Fruit fly (Drosophila melanogaster) whole organism, embryonic: Measurements from ENCODE around the gene Ir94d.
A peak's percentile ranks its signal among the peaks of the same experiment; 100 is the strongest.

ENCODE experiments used
- Adf1 ChIP-seq: fragments of 200-800 bp; sonication (Bioruptor generic); IDR thresholded peaks from 2 replicates; pipeline ENCODE4 v1.3.6; 2022; ENCODE audit warnings: missing biosample characterization, missing genetic modification characterization
- Asciz ChIP-seq: fragments of 200-800 bp; sonication (Bioruptor generic); optimal IDR thresholded peaks from 2 replicates; lab custom pipeline; 2017; ENCODE audit warnings: missing biosample characterization, mild to moderate bottlenecking, missing genetic modification characterization, missing genetic modification reagents
- Atf3 ChIP-seq: fragments of 200-800 bp; sonication (Bioruptor generic); optimal IDR thresholded peaks from 3 replicates; lab custom pipeline; 2016; ENCODE audit warnings: missing biosample characterization, missing genetic modification characterization
- B-H1 ChIP-seq: fragments of 200-800 bp; sonication (Bioruptor generic); IDR thresholded peaks from 3 replicates; pipeline ENCODE4 v1.3.6; 2022; ENCODE audit warnings: missing biosample characterization, missing genetic modification characterization
- Bdp1 ChIP-seq: fragments of 200-800 bp; sonication (Bioruptor generic); optimal IDR thresholded peaks from 3 replicates; lab custom pipeline; 2016; ENCODE audit warnings: missing biosample characterization, missing genetic modification characterization
- CG10147 ChIP-seq: fragments of 200-800 bp; sonication (Bioruptor generic); optimal IDR thresholded peaks from 2 replicates; lab custom pipeline; 2019; ENCODE audit warnings: missing biosample characterization, mild to moderate bottlenecking, missing genetic modification characterization, moderate library complexity
- CG10654 ChIP-seq: fragments of 200-800 bp; sonication (Bioruptor generic); optimal IDR thresholded peaks from 2 replicates; lab custom pipeline; 2016; ENCODE audit warnings: missing biosample characterization, missing genetic modification characterization
- CG12071 ChIP-seq: fragments of 200-800 bp; sonication (Bioruptor generic); optimal IDR thresholded peaks from 3 replicates; lab custom pipeline; 2018; ENCODE audit warnings: missing biosample characterization, mild to moderate bottlenecking, missing genetic modification characterization
- CG12744 ChIP-seq: fragments of 200-800 bp; sonication (Bioruptor generic); optimal IDR thresholded peaks from 2 replicates; lab custom pipeline; 2016; ENCODE audit warnings: missing biosample characterization, missing genetic modification characterization
- CG14667 ChIP-seq: fragments of 200-800 bp; sonication (Bioruptor generic); IDR thresholded peaks from 2 replicates; pipeline ENCODE4 v1.3.6; 2022; ENCODE audit warnings: missing biosample characterization, missing genetic modification characterization
- CG15011 ChIP-seq: fragments of 200-800 bp; sonication (Bioruptor generic); optimal IDR thresholded peaks from 3 replicates; lab custom pipeline; 2018; ENCODE audit warnings: missing biosample characterization, mild to moderate bottlenecking, missing genetic modification characterization
- CG15696 ChIP-seq: fragments of 200-800 bp; sonication (Bioruptor generic); optimal IDR thresholded peaks from 2 replicates; lab custom pipeline; 2019; ENCODE audit warnings: missing biosample characterization, mild to moderate bottlenecking, missing genetic modification characterization, moderate library complexity
- CG1602 ChIP-seq: fragments of 200-800 bp; sonication (Bioruptor generic); optimal IDR thresholded peaks from 3 replicates; lab custom pipeline; 2016; ENCODE audit warnings: missing biosample characterization, missing genetic modification characterization
- CG16813 ChIP-seq: fragments of 200-800 bp; sonication (Bioruptor generic); IDR thresholded peaks from 3 replicates; pipeline ENCODE4 v1.3.6; 2022; ENCODE audit warnings: missing biosample characterization, missing genetic modification characterization; ENCODE audit not compliant: partially characterized antibody
- CG2678 ChIP-seq: fragments of 200-800 bp; sonication (Bioruptor generic); optimal IDR thresholded peaks from 3 replicates; lab custom pipeline; 2019; ENCODE audit warnings: missing biosample characterization, mild to moderate bottlenecking, missing genetic modification characterization, moderate library complexity
- CG3163 ChIP-seq: fragments of 200-800 bp; sonication (Bioruptor generic); optimal IDR thresholded peaks from 3 replicates; lab custom pipeline; 2016; ENCODE audit warnings: missing biosample characterization, missing genetic modification characterization
- CG34422 ChIP-seq: fragments of 200-800 bp; sonication (Bioruptor generic); IDR thresholded peaks from 3 replicates; pipeline ENCODE4 v1.3.6; 2022; ENCODE audit warnings: missing biosample characterization, missing genetic modification characterization
- CG4328 ChIP-seq: fragments of 200-800 bp; sonication (Bioruptor generic); optimal IDR thresholded peaks from 3 replicates; lab custom pipeline; 2017; ENCODE audit warnings: missing biosample characterization, missing genetic modification reagents, missing genetic modification characterization
- CG6854 ChIP-seq: fragments of 200-800 bp; sonication (Bioruptor generic); optimal IDR thresholded peaks from 3 replicates; lab custom pipeline; 2017; ENCODE audit warnings: missing biosample characterization, mild to moderate bottlenecking, missing genetic modification characterization
- CG7357 ChIP-seq: fragments of 200-800 bp; sonication (Bioruptor generic); IDR thresholded peaks from 3 replicates; pipeline ENCODE4 v1.3.6; 2022; ENCODE audit warnings: missing biosample characterization, missing genetic modification characterization
- CG7745 ChIP-seq: fragments of 200-800 bp; sonication (Bioruptor generic); optimal IDR thresholded peaks from 2 replicates; lab custom pipeline; 2018; ENCODE audit warnings: missing biosample characterization, mild to moderate bottlenecking, missing genetic modification characterization, moderate library complexity
- CG7839 ChIP-seq: fragments of 200-800 bp; sonication (Bioruptor generic); optimal IDR thresholded peaks from 3 replicates; lab custom pipeline; 2018; ENCODE audit warnings: missing biosample characterization, mild to moderate bottlenecking, missing genetic modification characterization, moderate library complexity
- CG8924 ChIP-seq: fragments of 200-800 bp; optimal IDR thresholded peaks from 3 replicates; lab custom pipeline; 2019; ENCODE audit warnings: missing biosample characterization, mild to moderate bottlenecking, missing genetic modification characterization, moderate library complexity
- CrebB ChIP-seq: fragments of 200-800 bp; sonication (Bioruptor generic); optimal IDR thresholded peaks from 3 replicates; lab custom pipeline; 2018; ENCODE audit warnings: missing biosample characterization, mild to moderate bottlenecking, missing genetic modification characterization
- D19A ChIP-seq: fragments of 200-800 bp; optimal IDR thresholded peaks from 3 replicates; lab custom pipeline; 2019; ENCODE audit warnings: missing biosample characterization, mild to moderate bottlenecking, missing genetic modification characterization, moderate library complexity
- Doc3 ChIP-seq: fragments of 200-800 bp; sonication (Bioruptor generic); IDR thresholded peaks from 3 replicates; pipeline ENCODE4 v1.3.6; 2022; ENCODE audit warnings: missing biosample characterization, missing genetic modification characterization; ENCODE audit not compliant: partially characterized antibody
- Elba2 ChIP-seq: fragments of 200-800 bp; sonication (Bioruptor generic); optimal IDR thresholded peaks from 3 replicates; lab custom pipeline; 2016; ENCODE audit warnings: missing biosample characterization, missing genetic modification characterization
- HLH4C ChIP-seq: fragments of 200-800 bp; sonication (Bioruptor generic); IDR thresholded peaks from 3 replicates; pipeline ENCODE4 v1.3.6; 2022; ENCODE audit warnings: missing biosample characterization, missing genetic modification characterization; ENCODE audit not compliant: partially characterized antibody
- HmgD ChIP-seq: fragments of 200-800 bp; sonication (Bioruptor generic); optimal IDR thresholded peaks from 3 replicates; lab custom pipeline; 2016; ENCODE audit warnings: missing biosample characterization, missing genetic modification characterization
- MTF-1 ChIP-seq: fragments of 200-800 bp; sonication (Bioruptor generic); optimal IDR thresholded peaks from 2 replicates; lab custom pipeline; 2018; ENCODE audit warnings: missing biosample characterization, mild to moderate bottlenecking, missing genetic modification characterization, borderline replicate concordance
- Mrtf ChIP-seq: fragments of 200-800 bp; sonication (Bioruptor generic); IDR thresholded peaks from 3 replicates; pipeline ENCODE4 v1.3.6; 2022; ENCODE audit warnings: missing biosample characterization, missing genetic modification characterization
- ac ChIP-seq: fragments of 200-800 bp; sonication (Bioruptor generic); optimal IDR thresholded peaks from 3 replicates; lab custom pipeline; 2017; ENCODE audit warnings: missing biosample characterization, mild to moderate bottlenecking, missing genetic modification characterization
- ci ChIP-seq: fragments of 200-800 bp; sonication (Bioruptor generic); IDR thresholded peaks from 3 replicates; pipeline ENCODE4 v1.3.6; 2022; ENCODE audit warnings: missing biosample characterization, missing genetic modification characterization
- cwo ChIP-seq: fragments of 200-800 bp; sonication (Bioruptor generic); optimal IDR thresholded peaks from 3 replicates; lab custom pipeline; 2017; ENCODE audit warnings: missing biosample characterization, missing genetic modification characterization, mild to moderate bottlenecking, moderate library complexity, missing genetic modification reagents
- dm ChIP-seq: fragments of 200-800 bp; sonication (Bioruptor generic); optimal IDR thresholded peaks from 3 replicates; lab custom pipeline; 2016; ENCODE audit warnings: missing biosample characterization, missing genetic modification characterization
- dysf ChIP-seq: fragments of 200-800 bp; sonication (Bioruptor generic); IDR thresholded peaks from 3 replicates; pipeline ENCODE4 v1.3.6; 2022; ENCODE audit warnings: missing biosample characterization, missing genetic modification characterization
- esg ChIP-seq: fragments of 200-800 bp; sonication (Bioruptor generic); conservative IDR thresholded peaks from 2 replicates; pipeline ENCODE4 v1.3.6; 2022; ENCODE audit warnings: missing biosample characterization, missing genetic modification characterization
- fd64A ChIP-seq: fragments of 200-800 bp; sonication (Bioruptor generic); optimal IDR thresholded peaks from 3 replicates; lab custom pipeline; 2018; ENCODE audit warnings: missing biosample characterization, mild to moderate bottlenecking, missing genetic modification characterization
- gce ChIP-seq: fragments of 200-800 bp; sonication (Bioruptor generic); IDR thresholded peaks from 3 replicates; pipeline ENCODE4 v1.3.6; 2022; ENCODE audit warnings: missing biosample characterization, missing genetic modification characterization
- h ChIP-seq: fragments of >200 bp; optimal IDR thresholded peaks from 2 replicates; lab custom pipeline; 2017
- ham ChIP-seq: fragments of 200-800 bp; sonication (Bioruptor generic); IDR thresholded peaks from 2 replicates; pipeline ENCODE4 v1.3.6; 2022; ENCODE audit warnings: missing biosample characterization, missing genetic modification characterization
- luna ChIP-seq: fragments of 200-800 bp; sonication (Bioruptor generic); optimal IDR thresholded peaks from 2 replicates; lab custom pipeline; 2016; ENCODE audit warnings: missing biosample characterization, missing genetic modification characterization
- mirr ChIP-seq: fragments of 200-800 bp; sonication (Bioruptor generic); optimal IDR thresholded peaks from 3 replicates; lab custom pipeline; 2018; ENCODE audit warnings: missing biosample characterization, mild to moderate bottlenecking, missing genetic modification characterization
- oc ChIP-seq: fragments of 200-800 bp; sonication (Bioruptor generic); optimal IDR thresholded peaks from 2 replicates; lab custom pipeline; 2018; ENCODE audit warnings: missing biosample characterization, mild to moderate bottlenecking, missing genetic modification characterization, moderate library complexity
- onecut ChIP-seq: fragments of 200-800 bp; sonication (Bioruptor generic); IDR thresholded peaks from 2 replicates; pipeline ENCODE4 v1.3.6; 2022; ENCODE audit warnings: missing biosample characterization, missing genetic modification characterization
- pfk ChIP-seq: fragments of 200-800 bp; sonication (Bioruptor generic); optimal IDR thresholded peaks from 2 replicates; lab custom pipeline; 2018; ENCODE audit warnings: missing biosample characterization, mild to moderate bottlenecking, missing genetic modification characterization, moderate library complexity
- pho ChIP-seq: fragments of 200-800 bp; sonication (Bioruptor generic); optimal IDR thresholded peaks from 2 replicates; lab custom pipeline; 2016; ENCODE audit warnings: missing biosample characterization, missing genetic modification characterization
- pzg ChIP-seq: fragments of 200-800 bp; sonication (Bioruptor generic); optimal IDR thresholded peaks from 3 replicates; lab custom pipeline; 2018; ENCODE audit warnings: missing biosample characterization, mild to moderate bottlenecking, missing genetic modification characterization, moderate library complexity
- ro ChIP-seq: fragments of 200-800 bp; sonication (Bioruptor generic); IDR thresholded peaks from 2 replicates; pipeline ENCODE4 v1.3.6; 2022; ENCODE audit warnings: missing biosample characterization, missing genetic modification characterization
- salm ChIP-seq: fragments of 200-800 bp; sonication (Bioruptor generic); optimal IDR thresholded peaks from 2 replicates; lab custom pipeline; 2018; ENCODE audit warnings: missing biosample characterization, mild to moderate bottlenecking, missing genetic modification characterization
- zf30C ChIP-seq: fragments of 200-800 bp; sonication (Bioruptor generic); optimal IDR thresholded peaks from 3 replicates; lab custom pipeline; 2018; ENCODE audit warnings: missing biosample characterization, mild to moderate bottlenecking, missing genetic modification characterization

The Ir94d gene

DNA sequence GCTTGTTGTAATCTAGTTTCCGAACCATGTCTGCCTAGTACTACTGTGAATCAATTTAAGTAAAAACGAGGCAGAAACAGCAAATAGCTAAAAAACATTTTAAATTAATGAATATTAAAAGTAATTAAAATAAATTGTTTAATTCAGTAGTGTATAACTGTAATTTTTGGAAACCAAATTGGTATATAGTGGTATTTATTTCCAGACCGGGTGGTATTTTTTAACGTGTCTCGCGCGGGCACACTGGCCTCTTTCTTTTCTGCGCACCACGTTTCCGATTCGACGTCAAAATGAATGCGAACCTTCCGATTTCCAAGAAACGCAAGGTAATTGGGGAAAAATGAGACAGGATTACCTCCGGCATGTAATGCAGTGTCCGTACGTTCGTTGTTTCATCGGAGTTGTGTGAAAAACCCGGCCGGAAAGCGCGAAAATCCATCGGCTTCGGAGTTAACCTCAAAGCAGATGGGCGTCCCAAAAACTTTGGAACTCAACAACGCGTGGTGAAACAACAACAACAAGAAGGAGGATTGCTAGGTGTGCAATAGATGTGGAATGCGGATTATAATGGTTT lies 44.0 kb upstream of the Ir94d start, which contains the start of gene RpS3 (continued):
- TF ChIP-seq fd64A (GFP tag; lab: Kevin White, UChicago): no peak
- TF ChIP-seq HmgD (GFP tag; lab: Kevin White, UChicago): no peak
- TF ChIP-seq CG10654 (GFP tag; lab: Kevin White, UChicago): no peak
- no peak for TF ChIP-seq CG3163 (GFP tag; lab: Kevin White, UChicago)
- peak; percentile 12 for TF ChIP-seq pfk
- TF ChIP-seq mirr (GFP tag; lab: Kevin White, UChicago): peak; percentile 37
- TF ChIP-seq Doc3: no peak
- no peak for TF ChIP-seq h
- TF ChIP-seq Bdp1 (GFP tag; lab: Kevin White, UChicago): no peak
- TF ChIP-seq CG7745: no peak
- TF ChIP-seq B-H1: no peak
- no peak for TF ChIP-seq onecut (GFP tag; lab: Robert Waterston, UW)
- no peak for TF ChIP-seq CG12071
- TF ChIP-seq CG14667 (GFP tag; lab: Robert Waterston, UW): no peak
- no peak for TF ChIP-seq zf30C (GFP tag; lab: Kevin White, UChicago)
- no peak for TF ChIP-seq oc (tag; lab: Kevin White, UChicago)
- TF ChIP-seq CG4328: peak; percentile 12
- 0 out of 3 replicates have a peak, but pooled peaks have one; percentile 31 for TF ChIP-seq dysf (GFP tag; lab: Robert Waterston, UW)
- TF ChIP-seq CG7357 (GFP tag; lab: Robert Waterston, UW): no peak
- no peak for TF ChIP-seq CG16813
- no peak for TF ChIP-seq pho
- TF ChIP-seq Mrtf (GFP tag; lab: Robert Waterston, UW): no peak
- TF ChIP-seq Atf3: no peak
- TF ChIP-seq CG34422: peak; percentile 80; the same call in 1 of the 3 replicates
- TF ChIP-seq salm (tag; lab: Kevin White, UChicago): peak; percentile 14
- TF ChIP-seq esg (GFP tag; lab: Robert Waterston, UW): no peak
- no peak for TF ChIP-seq CG10147 (GFP tag; lab: Kevin White, UChicago)
- no peak for TF ChIP-seq CG15696 (tag; lab: Kevin White, UChicago)
- TF ChIP-seq CG6854 (GFP tag; lab: Kevin White, UChicago): peak; percentile 23
- TF ChIP-seq Elba2: no peak
- TF ChIP-seq pzg (GFP tag; lab: Kevin White, UChicago): peak; percentile 64
- no peak for TF ChIP-seq Adf1
- peak; percentile 6 for TF ChIP-seq D19A (tag; lab: Kevin White, UChicago)
- peak; percentile 40 for TF ChIP-seq CrebB
- no peak for TF ChIP-seq ci (GFP tag; lab: Robert Waterston, UW)
- peak; percentile 3 for TF ChIP-seq CG15011
- TF ChIP-seq gce (GFP tag; lab: Robert Waterston, UW): no peak
- no peak for TF ChIP-seq ro
- no peak for TF ChIP-seq ham
- TF ChIP-seq CG1602 (GFP tag; lab: Kevin White, UChicago): no peak
- no peak for TF ChIP-seq cwo
- TF ChIP-seq dm (GFP tag; lab: Kevin White, UChicago): peak; percentile 99
- peak; percentile 38 for TF ChIP-seq CG2678
- TF ChIP-seq HLH4C (GFP tag; lab: Robert Waterston, UW): no peak
- TF ChIP-seq CG7839 (tag; lab: Kevin White, UChicago): peak; percentile 14
- TF ChIP-seq MTF-1 (GFP tag; lab: Kevin White, UChicago): no peak
- TF ChIP-seq ac: no peak
- no peak for TF ChIP-seq CG12744 (GFP tag; lab: Kevin White, UChicago)
- TF ChIP-seq CG8924 (tag; lab: Kevin White, UChicago): peak; percentile 42
- no peak for TF ChIP-seq luna (GFP tag; lab: Kevin White, UChicago)
- TF ChIP-seq Asciz (GFP tag; lab: Kevin White, UChicago): peak; percentile 11
